Fruit fly (Drosophila melanogaster) Kc167 (cell line): ENCODE measurements around the gene CG1024.

Source experiments
- Myc ChIP-seq: fragments of >200 bp; optimal IDR thresholded peaks from 2 replicates; lab custom pipeline; 2017; ENCODE audit warnings: missing external identifiers
- Sin3A ChIP-seq: fragments of >200 bp; optimal IDR thresholded peaks from 2 replicates; lab custom pipeline; 2018; ENCODE audit warnings: missing external identifiers
- h ChIP-seq: fragments of >200 bp; optimal IDR thresholded peaks from 3 replicates; lab custom pipeline; 2018; ENCODE audit warnings: missing external identifiers
- insv ChIP-seq: fragments of >200 bp; optimal IDR thresholded peaks from 3 replicates; lab custom pipeline; 2018; ENCODE audit warnings: missing external identifiers
- psq ChIP-seq: fragments of >200 bp; optimal IDR thresholded peaks from 2 replicates; lab custom pipeline; 2017; ENCODE audit warnings: missing external identifiers
- ttk ChIP-seq: sonication (Bioruptor generic); optimal IDR thresholded peaks from 2 replicates; lab custom pipeline; 2017; ENCODE audit warnings: missing external identifiers

Gene CG1024

DNA sequence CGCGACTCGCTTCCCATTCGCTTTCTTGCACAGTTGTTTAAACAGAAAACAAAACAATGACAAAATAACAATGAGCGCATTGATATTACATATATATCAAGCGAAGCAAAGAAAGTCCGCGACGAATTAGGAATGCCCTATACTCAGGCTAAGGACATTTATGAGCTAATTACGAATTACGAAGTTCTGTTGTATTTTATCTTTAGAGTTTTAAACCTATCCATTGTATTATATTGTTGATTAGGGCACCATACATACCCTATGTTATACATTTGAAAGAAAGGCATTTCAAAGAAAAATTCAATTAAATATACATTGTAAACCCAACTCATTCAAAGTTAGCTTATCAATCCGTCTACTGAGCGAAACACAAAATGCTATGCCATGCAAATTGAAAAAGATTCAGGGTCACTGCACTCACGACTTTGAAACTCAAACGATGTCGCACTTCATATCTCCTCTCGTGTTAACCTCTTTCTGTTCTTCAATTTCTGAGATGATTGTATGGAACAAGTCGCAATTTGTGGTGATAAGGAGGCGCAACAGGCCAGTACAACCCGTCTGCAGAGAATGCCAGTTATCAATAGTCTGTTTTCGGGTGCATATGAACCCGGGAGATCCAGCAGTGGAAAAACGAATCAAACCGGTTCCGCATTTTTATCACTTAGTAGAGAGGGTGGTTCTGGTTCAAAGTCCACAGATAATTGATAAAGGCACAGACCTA lies 15.6 kb upstream of the CG1024 start:
- TF ChIP-seq Sin3A: no peak
- TF ChIP-seq Myc (lab: Kevin White, UChicago): no peak
- TF ChIP-seq psq: no peak
- TF ChIP-seq insv (lab: Kevin White, UChicago): no peak
- no peak for TF ChIP-seq h (lab: Kevin White, UChicago)
- TF ChIP-seq ttk: no peak

DNA sequence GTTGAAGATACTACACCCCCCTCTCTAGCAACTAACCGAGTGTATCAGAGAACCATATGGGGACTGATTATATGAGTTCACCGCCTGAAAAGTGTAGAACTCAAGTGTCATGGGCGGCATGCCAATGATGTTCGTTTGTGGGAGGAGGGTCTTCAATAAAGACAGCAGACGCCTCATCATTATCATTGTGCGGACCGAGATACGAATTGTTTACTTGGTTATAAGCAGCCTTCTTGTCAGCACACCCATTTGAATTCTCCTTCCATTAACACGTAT lies 14.1 kb upstream of the CG1024 start:
- TF ChIP-seq psq: no peak
- TF ChIP-seq Myc (lab: Kevin White, UChicago): no peak
- no peak for TF ChIP-seq Sin3A
- no peak for TF ChIP-seq insv (lab: Kevin White, UChicago)
- TF ChIP-seq ttk: no peak
- no peak for TF ChIP-seq h (lab: Kevin White, UChicago)

dm6 chr3R:6393515-6394246 lies 13.6 kb upstream of the CG1024 start:
- TF ChIP-seq psq: no peak
- no peak for TF ChIP-seq h (lab: Kevin White, UChicago)
- no peak for TF ChIP-seq ttk
- no peak for TF ChIP-seq Myc (lab: Kevin White, UChicago)
- TF ChIP-seq Sin3A: no peak

DNA sequence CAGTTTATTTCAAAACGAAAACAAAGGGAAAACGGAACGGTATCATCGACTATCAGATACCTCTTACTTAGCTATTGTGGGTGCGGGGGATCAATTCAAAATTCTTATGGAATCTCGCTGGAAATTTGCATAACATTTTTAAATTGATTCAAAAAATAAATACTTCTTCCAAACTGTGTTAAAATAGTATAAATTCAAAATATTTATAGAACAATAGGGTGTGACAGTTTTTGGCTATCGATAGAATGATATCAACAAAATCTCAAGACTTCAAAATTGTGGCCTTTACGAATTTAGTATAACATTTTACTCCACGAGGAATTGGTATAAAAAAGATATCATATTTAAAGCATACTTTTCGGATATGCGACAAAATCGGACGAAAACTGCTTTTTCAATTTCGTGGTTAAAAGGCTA lies 8.3 kb upstream of the CG1024 start:
- TF ChIP-seq psq (no peak), ttk (no peak), h (lab: Kevin White, UChicago) (no peak), Myc (lab: Kevin White, UChicago) (no peak), Sin3A (no peak), insv (lab: Kevin White, UChicago) (no peak)

DNA sequence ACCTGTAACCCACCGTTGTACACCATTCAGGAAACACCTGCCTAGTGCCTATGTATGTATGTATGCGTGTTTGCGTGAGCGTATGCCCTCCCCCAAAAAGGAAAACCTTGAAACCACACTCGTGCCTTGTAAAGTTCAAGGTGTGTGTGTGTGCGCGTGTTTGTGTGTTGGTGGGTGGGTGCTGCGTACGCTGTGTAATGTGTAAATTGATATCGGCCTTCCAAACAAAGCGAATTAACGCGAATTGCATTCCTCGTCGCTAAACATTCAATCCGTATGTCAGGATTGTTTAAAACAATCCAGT lies 3.3 kb upstream of the CG1024 start:
- TF ChIP-seq Myc (lab: Kevin White, UChicago) (no peak), Sin3A (no peak), insv (lab: Kevin White, UChicago) (no peak), ttk (no peak), psq (no peak), h (lab: Kevin White, UChicago) (no peak)

dm6 chr3R:6382733-6383465 lies 2.8 kb upstream of the CG1024 start, which contains the start of gene gzl:
TSS of gene gzl (plus strand) at chr3R:6382914.
- TF ChIP-seq ttk: no peak
- no peak for TF ChIP-seq Myc (lab: Kevin White, UChicago)
- no peak for TF ChIP-seq insv (lab: Kevin White, UChicago)
- TF ChIP-seq Sin3A: no peak
- no peak for TF ChIP-seq h (lab: Kevin White, UChicago)
- no peak for TF ChIP-seq psq

dm6 chr3R:6381784-6382183 lies 1.7 kb upstream of the CG1024 start:
- TF ChIP-seq Myc (lab: Kevin White, UChicago) (no peak), psq (no peak), Sin3A (no peak), h (lab: Kevin White, UChicago) (no peak), insv (lab: Kevin White, UChicago) (no peak), ttk (no peak)

DNA sequence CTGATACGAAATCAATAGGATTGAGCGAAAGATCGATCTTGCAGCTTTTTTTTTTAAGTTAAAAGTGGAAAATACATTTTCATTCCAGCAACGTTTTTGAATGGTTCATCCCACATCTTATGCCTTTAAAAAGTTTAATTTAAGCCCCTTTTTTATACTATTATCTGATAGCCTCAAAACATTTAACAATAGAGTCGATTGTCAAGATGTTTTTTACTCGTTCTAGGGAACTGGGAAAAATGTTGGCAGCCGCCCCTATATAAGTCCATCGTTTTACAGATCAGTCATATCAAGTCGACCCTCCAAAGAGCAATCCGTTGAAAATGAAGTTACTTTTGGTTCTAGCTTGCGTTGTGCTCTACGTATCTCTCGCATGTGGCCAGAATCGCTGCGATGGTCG lies 2.6 kb downstream of the CG1024 start, which contains the start of gene CG42537:
TSS of gene CG42537 (plus strand) at position 301 of the 400 bp plus-strand sequence.
- no peak for TF ChIP-seq h (lab: Kevin White, UChicago)
- TF ChIP-seq psq: no peak
- TF ChIP-seq insv (lab: Kevin White, UChicago): no peak
- TF ChIP-seq ttk: no peak
- TF ChIP-seq Myc (lab: Kevin White, UChicago): no peak
- TF ChIP-seq Sin3A: no peak

dm6 chr3R:6375944-6376343 lies 4.2 kb downstream of the CG1024 start, which contains the start of gene CRAT:
TSS of gene CRAT (minus strand) at chr3R:6376044.
- TF ChIP-seq ttk (no peak), h (lab: Kevin White, UChicago) (no peak), Myc (lab: Kevin White, UChicago) (no peak), Sin3A (no peak), insv (lab: Kevin White, UChicago) (no peak)

DNA sequence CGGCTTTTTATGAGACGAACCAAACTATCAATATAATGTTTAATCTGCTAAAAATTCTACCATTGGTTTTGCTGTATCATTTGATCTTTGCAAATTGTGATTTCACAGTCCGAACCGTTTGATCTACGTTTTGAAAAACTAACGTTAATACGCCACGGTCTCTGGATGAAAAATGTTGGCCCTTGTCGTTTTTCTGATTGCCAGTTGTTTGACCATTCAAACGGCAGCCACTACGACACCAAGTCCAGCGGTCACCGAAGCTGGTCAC lies 5.9 kb downstream of the CG1024 start, which contains the start of gene CG42564:
TSS of gene CG42564 (plus strand) at position 169 of the 268 bp plus-strand sequence.
- TF ChIP-seq insv (lab: Kevin White, UChicago): no peak

dm6 chr3R:6373512-6374306 lies 6.4 kb downstream of the CG1024 start:
- TF ChIP-seq insv (lab: Kevin White, UChicago) (no peak), Sin3A (no peak), Myc (lab: Kevin White, UChicago) (no peak), ttk (no peak), psq (no peak)

dm6 chr3R:6368550-6369238 lies 11.4 kb downstream of the CG1024 start, which contains the start of gene CG10286:
TSS of gene CG10286 (plus strand) at chr3R:6368965.
- TF ChIP-seq insv (lab: Kevin White, UChicago): no peak
- no peak for TF ChIP-seq Myc (lab: Kevin White, UChicago)
- TF ChIP-seq Sin3A: no peak
- no peak for TF ChIP-seq ttk
- no peak for TF ChIP-seq h (lab: Kevin White, UChicago)
- TF ChIP-seq psq: no peak
